Worm (Caenorhabditis elegans): Measurements from ENCODE around the gene qars-1.
A peak's percentile ranks its signal among the peaks of the same experiment; 100 is the strongest.

The qars-1 gene

DNA sequence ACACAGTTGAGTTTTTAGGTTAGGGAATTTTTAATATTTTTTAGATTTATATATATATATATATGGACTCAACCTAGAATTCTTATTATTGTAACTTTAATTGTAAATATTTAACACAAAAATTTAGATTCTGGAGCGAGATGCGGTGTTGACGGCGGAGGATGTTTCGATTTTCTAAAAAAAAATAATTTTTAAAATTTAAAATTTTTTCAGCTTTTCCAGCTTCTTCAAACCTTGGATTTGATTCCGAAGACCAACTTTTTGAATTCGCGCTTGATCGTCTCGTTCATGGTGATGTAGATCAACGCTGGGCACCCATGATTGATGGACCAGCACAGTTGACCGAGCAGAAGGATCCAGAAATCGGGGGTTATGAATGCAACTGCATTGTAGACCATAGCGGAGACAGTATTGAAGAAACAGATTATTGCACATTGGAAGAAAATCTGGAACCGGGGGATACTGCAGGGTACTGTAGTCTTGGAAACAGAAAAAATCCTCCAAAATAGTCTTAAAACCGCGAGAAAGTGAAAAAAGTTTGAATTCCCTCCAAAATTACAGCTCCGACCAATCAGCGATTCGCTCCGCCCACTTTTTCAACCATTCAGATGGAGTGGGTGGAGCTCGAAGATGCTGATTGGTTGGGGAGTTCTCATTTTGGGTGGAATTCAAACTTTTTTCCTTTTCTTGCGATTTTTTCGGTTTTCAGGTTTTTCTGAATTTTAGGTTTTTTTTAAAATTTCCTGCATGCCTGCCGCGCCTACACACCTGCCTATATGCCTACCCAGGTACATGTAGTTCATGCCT lies 36.5 kb upstream of the qars-1 start:
- TF ChIP-seq peb-1 (tag; optimal IDR thresholded peaks at IDR 0.05) (no peak), nhr-129 (tag; optimal IDR thresholded peaks at IDR 0.05) (peak; percentile 36), lin-11 (tag; optimal IDR thresholded peaks at IDR 0.05) (no peak), elt-3 (tag; optimal IDR thresholded peaks at IDR 0.05) (no peak), zag-1 (tag; optimal IDR thresholded peaks at IDR 0.05) (no peak), mbf-1 (tag; optimal IDR thresholded peaks at IDR 0.05) (no peak), nhr-23 (tag; optimal IDR thresholded peaks at IDR 0.05) (no peak), aly-2 (tag; optimal IDR thresholded peaks at IDR 0.05) (peak; percentile 32), skn-1 (tag; optimal IDR thresholded peaks at IDR 0.05) (no peak), ztf-1 (GFP tag; conservative IDR thresholded peaks at IDR 0.05) (no peak)

DNA sequence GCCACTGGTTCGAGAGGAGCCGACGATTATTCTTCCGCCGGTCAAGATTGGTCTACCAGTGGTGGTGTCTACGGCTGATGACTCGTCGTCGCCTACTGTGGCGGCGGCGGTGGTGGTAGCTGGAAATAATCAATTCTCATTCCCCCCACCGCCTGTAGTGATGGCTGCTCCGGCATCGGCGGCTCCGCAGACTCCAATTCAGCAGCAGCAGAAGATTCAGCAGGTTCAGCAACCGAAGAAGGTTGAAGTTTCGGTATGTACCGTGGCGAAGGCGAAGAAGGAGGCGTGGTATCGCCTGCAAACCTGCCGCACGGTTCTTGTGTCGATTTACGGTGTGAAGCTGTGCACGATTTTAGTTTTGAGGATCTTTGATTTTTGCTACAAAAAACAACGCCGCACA lies 33.2 kb upstream of the qars-1 start:
- TF ChIP-seq lin-11 (tag; optimal IDR thresholded peaks at IDR 0.05) (no peak), ztf-11 (tag; optimal IDR thresholded peaks at IDR 0.05) (no peak), nhr-129 (tag; optimal IDR thresholded peaks at IDR 0.05) (no peak), zag-1 (tag; optimal IDR thresholded peaks at IDR 0.05) (no peak), ztf-1 (GFP tag; conservative IDR thresholded peaks at IDR 0.05) (no peak), elt-1 (tag; optimal IDR thresholded peaks at IDR 0.05) (no peak), crh-2 (tag; optimal IDR thresholded peaks at IDR 0.05) (no peak), aly-2 (tag; optimal IDR thresholded peaks at IDR 0.05) (no peak), fos-1 (tag; optimal IDR thresholded peaks at IDR 0.05) (no peak), gmeb-1 (tag; optimal IDR thresholded peaks at IDR 0.05) (no peak), Y55F3AM.14 (GFP tag; optimal IDR thresholded peaks at IDR 0.05) (no peak), nhr-25 (tag; optimal IDR thresholded peaks at IDR 0.05) (no peak), egl-27 (tag; optimal IDR thresholded peaks at IDR 0.05) (no peak), sma-3 (GFP tag; optimal IDR thresholded peaks at IDR 0.05) (no peak), unc-62 (GFP tag; optimal IDR thresholded peaks at IDR 0.05) (no peak), skn-1 (tag; optimal IDR thresholded peaks at IDR 0.05) (no peak), lin-13 (GFP tag; optimal IDR thresholded peaks at IDR 0.05) (no peak), unc-55 (GFP tag; optimal IDR thresholded peaks at IDR 0.05) (no peak), ZK546.5 (tag; optimal IDR thresholded peaks at IDR 0.05) (no peak), mbf-1 (tag; optimal IDR thresholded peaks at IDR 0.05) (no peak)

DNA sequence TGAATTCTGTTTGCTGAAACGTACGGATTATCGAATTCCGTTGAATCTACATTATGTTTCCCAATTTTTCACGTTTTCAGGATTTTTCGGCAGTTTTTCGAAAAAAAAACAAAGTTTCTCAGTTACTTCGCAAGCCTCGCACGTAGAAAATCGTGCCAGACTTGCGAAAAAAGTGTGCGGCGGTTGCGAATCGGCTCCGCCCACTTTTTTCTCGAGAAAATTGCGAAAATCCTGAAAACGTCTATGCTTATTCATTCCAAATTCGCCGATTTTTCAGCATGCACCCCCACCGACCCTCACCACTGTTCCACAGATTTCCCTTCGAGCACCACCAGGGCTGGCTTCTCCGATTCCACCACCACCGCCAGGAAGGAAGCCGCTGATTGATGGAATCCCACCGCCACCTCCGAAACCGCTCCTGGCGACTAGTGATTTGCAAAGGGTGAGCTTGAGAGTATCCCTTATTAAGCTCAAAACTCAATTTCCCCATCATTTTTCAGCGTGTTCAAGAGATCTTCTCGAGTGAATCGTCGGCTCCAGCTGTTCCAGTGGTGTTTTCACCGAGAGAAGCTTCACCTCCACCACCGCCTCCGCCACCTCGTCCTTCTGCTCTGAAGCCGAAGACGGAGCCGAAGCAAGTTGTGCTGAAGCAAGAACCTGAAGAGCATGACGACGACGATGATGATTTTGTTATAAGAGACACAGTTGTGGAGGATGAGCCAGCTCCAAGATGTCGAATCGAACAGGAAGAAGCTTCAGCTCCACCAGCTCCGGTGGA lies 29.4 kb upstream of the qars-1 start:
- TF ChIP-seq ama-1 (optimal IDR thresholded peaks at IDR 0.05) (no peak), lsy-2 (tag; optimal IDR thresholded peaks at IDR 0.05) (no peak), nhr-11 (tag; optimal IDR thresholded peaks at IDR 0.05) (no peak), elt-1 (tag; optimal IDR thresholded peaks at IDR 0.05) (no peak), ceh-82 (tag; optimal IDR thresholded peaks at IDR 0.05) (no peak), nhr-21 (tag; optimal IDR thresholded peaks at IDR 0.05) (no peak), elt-3 (tag; optimal IDR thresholded peaks at IDR 0.05) (no peak), nhr-10 (tag; optimal IDR thresholded peaks at IDR 0.05) (no peak), nhr-237 (tag; optimal IDR thresholded peaks at IDR 0.05) (no peak), aly-2 (tag; optimal IDR thresholded peaks at IDR 0.05) (no peak), alr-1 (tag; optimal IDR thresholded peaks at IDR 0.05) (no peak), R02D3.7 (tag; optimal IDR thresholded peaks at IDR 0.05) (no peak)

DNA sequence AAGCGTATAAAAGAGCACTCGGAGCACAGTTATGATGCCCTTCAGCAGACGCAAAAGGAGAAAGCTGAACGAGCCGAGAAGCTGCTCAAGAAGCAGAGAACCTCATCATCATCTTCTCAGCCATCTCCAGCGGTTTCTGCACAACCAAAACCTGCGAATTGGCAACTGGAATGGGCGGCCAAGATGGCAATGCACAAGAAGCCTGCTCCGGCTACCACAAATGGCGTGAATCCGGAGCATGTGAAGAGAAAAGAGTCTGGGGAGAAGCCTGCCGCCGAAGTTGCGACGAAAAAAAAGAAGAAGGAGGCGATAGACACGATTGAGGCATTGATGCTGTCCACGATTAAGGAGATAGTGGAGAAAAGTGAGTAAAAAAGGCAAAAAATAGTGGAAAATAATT lies 28.1 kb upstream of the qars-1 start:
- no peak for TF ChIP-seq gmeb-1 (tag; optimal IDR thresholded peaks at IDR 0.05)
- no peak for TF ChIP-seq lin-13 (GFP tag; optimal IDR thresholded peaks at IDR 0.05)
- no peak for TF ChIP-seq nhr-237 (tag; optimal IDR thresholded peaks at IDR 0.05)
- no peak for TF ChIP-seq nhr-25 (tag; optimal IDR thresholded peaks at IDR 0.05)
- TF ChIP-seq nhr-10 (tag; optimal IDR thresholded peaks at IDR 0.05), result no peak
- no peak for TF ChIP-seq mdl-1 (tag; optimal IDR thresholded peaks at IDR 0.05)

DNA sequence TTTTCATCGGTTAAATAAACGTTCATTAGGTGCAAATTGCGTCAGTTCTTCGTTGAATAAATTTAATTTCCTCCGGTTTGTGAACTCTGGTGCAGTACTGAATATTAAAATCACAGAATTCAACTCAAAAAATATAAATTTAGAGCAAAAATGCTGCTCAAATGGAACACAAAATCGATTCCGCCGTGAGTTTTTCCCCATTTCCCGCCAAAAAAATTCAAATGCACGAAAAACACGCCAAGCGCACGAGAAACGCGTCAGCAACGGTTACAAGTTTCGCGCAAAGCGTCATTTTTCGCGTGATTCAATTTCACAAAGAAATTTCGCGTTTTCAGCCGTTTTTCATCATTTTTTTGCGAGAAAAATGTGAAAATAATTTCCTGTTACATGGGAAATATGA lies 26.5 kb upstream of the qars-1 start, which contains the start of gene hrpu-1:
Gene hrpu-1, plus strand, starts transcription at position 140 of the 400 bp plus-strand sequence.
- TF ChIP-seq aly-2 (tag; optimal IDR thresholded peaks at IDR 0.05) (no peak), nhr-11 (tag; optimal IDR thresholded peaks at IDR 0.05) (no peak), mdl-1 (tag; optimal IDR thresholded peaks at IDR 0.05) (no peak), nhr-6 (tag; optimal IDR thresholded peaks at IDR 0.05) (peak; percentile 12), fos-1 (tag; optimal IDR thresholded peaks at IDR 0.05) (peak; percentile 44), C34F6.9 (tag; optimal IDR thresholded peaks at IDR 0.05) (peak; percentile 95), sem-4 (tag; optimal IDR thresholded peaks at IDR 0.05) (peak; percentile 7), crh-2 (tag; optimal IDR thresholded peaks at IDR 0.05) (peak; percentile 81), elt-1 (tag; optimal IDR thresholded peaks at IDR 0.05) (no peak), ceh-16 (tag; optimal IDR thresholded peaks at IDR 0.05) (no peak), elt-3 (tag; optimal IDR thresholded peaks at IDR 0.05) (no peak), nhr-237 (tag; optimal IDR thresholded peaks at IDR 0.05) (no peak), ztf-1 (GFP tag; conservative IDR thresholded peaks at IDR 0.05) (no peak), mbf-1 (tag; optimal IDR thresholded peaks at IDR 0.05) (no peak), egl-27 (tag; optimal IDR thresholded peaks at IDR 0.05) (no peak), unc-55 (GFP tag; optimal IDR thresholded peaks at IDR 0.05) (peak; percentile 81), nhr-77 (tag; optimal IDR thresholded peaks at IDR 0.05) (no peak), alr-1 (tag; optimal IDR thresholded peaks at IDR 0.05) (no peak), zag-1 (tag; optimal IDR thresholded peaks at IDR 0.05) (peak; percentile 47), peb-1 (tag; optimal IDR thresholded peaks at IDR 0.05) (no peak), gmeb-1 (tag; optimal IDR thresholded peaks at IDR 0.05) (peak; percentile 94), ztf-4 (tag; optimal IDR thresholded peaks at IDR 0.05) (peak; percentile 65), dmd-4 (tag; optimal IDR thresholded peaks at IDR 0.05) (no peak), lin-13 (GFP tag; optimal IDR thresholded peaks at IDR 0.05) (peak; percentile 84), nhr-12 (tag; optimal IDR thresholded peaks at IDR 0.05) (no peak)
